Fruit fly (Drosophila melanogaster): ENCODE results near the gene hiro.
A peak's percentile ranks its signal among the peaks of the same experiment; 100 is the strongest.

hiro gene

dm6 chr3L:642865-643738, 44.7 kb downstream of the hiro start:
- no peak for TF ChIP-seq psq (optimal IDR thresholded peaks at IDR 0.05)
- no peak for TF ChIP-seq Dll (optimal IDR thresholded peaks at IDR 0.05)

DNA sequence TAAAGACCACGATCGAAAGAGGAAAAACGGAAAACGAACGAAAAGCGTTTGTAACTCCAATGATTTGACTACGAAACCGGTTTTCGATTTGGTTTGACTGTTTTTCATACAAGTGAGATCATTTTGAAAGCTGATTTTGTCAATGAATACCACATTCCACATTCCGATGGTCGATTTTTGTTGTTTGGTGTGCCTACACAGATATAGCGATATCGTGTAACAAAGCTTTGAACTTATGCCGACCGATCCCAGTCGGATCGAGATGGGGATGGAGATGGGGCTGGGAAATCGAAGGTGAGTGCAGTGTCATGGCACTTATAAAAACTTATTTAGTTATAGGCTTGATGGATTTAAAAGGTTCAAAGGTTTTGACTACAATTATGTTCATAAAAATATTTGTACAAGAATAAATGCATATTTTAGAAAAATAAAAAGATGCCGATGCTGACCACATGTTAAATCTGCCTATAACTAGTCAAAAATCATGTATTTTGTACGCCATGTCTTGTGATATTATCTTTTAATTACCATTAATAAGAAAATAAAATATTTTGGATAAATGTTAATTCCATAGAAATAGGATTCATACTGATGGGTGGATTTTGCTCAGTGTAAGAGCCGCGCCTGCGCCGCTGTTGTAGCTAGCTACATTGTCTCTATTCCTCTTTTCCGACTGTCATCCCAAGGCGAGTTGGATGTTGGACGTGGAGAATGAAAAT, 45.5 kb downstream of the hiro start:
- no peak for TF ChIP-seq Dll (optimal IDR thresholded peaks at IDR 0.05)
- TF ChIP-seq EcR (GFP tag; optimal IDR thresholded peaks at IDR 0.05): no peak
- TF ChIP-seq usp (GFP tag; optimal IDR thresholded peaks at IDR 0.05): no peak
- TF ChIP-seq pan (optimal IDR thresholded peaks at IDR 0.05): no peak
- no peak for TF ChIP-seq CG8478 (optimal IDR thresholded peaks at IDR 0.05)
- TF ChIP-seq psq (optimal IDR thresholded peaks at IDR 0.05): no peak

dm6 chr3L:641436-641835, 46.3 kb downstream of the hiro start:
- no peak for TF ChIP-seq usp (GFP tag; optimal IDR thresholded peaks at IDR 0.05)
- TF ChIP-seq pan (optimal IDR thresholded peaks at IDR 0.05): no peak
- TF ChIP-seq Dll (optimal IDR thresholded peaks at IDR 0.05): no peak

DNA sequence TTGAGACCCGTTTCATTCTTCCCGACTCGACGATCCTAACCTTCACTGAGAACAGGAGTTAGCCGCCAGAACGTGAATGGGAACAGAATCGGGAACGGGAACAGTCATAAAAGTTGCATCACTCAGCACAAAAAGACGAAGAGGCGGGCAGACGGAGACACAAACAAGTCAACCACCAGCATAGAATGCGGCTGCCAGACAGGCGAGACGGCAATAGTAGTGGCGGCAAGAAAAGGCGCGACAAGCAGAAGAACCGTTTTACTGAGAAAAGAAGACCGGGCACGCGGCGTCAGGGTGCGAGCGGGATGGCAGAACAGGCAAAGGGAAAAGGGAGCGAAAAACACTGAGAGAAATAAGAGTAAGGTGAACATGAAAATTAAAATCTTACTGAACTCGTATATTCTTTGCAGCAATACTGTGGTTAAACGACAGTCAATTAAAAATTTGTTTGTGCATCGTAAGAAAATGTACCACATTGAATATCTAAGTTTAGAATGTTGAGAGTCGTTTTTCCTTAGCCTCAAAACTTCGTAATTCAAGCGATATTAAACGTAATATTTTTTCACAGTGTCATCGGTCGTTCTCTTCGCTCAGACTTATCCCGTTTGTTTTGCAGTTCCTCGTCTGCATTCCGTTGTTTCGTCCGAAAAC, 47.3 kb downstream of the hiro start:
- peak in 1 of 2 experiments; percentile 89 for TF ChIP-seq EcR (GFP tag; optimal IDR thresholded peaks at IDR 0.05)
- TF ChIP-seq usp (GFP tag; optimal IDR thresholded peaks at IDR 0.05): no peak
- TF ChIP-seq pan (optimal IDR thresholded peaks at IDR 0.05): no peak
- no peak for TF ChIP-seq psq (optimal IDR thresholded peaks at IDR 0.05)

DNA sequence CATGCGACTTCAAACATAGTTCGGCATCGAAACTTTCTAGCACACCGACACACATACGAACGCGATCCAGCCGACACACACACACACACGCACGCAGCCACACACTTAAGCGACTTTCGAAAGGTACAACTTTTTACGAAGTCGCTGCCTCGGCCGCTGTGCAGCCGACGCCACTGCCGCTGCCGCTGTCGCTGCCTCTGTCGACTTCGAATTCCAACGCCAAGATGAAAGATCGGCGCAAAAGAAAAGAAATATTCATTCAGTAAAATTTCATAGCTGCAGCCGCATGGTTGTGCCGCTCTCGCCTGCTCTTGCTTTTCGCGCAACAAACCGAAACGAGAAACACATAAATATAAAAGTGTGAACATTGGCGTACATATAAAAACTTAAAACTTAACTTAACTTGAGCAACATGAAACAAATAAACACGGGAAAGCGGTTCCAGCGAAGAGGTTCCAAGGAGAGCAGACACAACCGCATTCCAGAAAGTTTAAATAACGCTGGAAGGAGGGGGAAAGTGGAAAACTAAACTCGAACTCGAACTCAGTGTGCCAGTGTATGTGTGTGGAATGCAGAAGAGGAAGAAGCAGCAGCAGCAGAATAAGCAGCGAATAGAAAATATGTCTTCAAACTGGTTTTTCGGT, 48.2 kb downstream of the hiro start:
- TF ChIP-seq psq (optimal IDR thresholded peaks at IDR 0.05) (no peak), Dll (optimal IDR thresholded peaks at IDR 0.05) (no peak), usp (GFP tag; optimal IDR thresholded peaks at IDR 0.05) (no peak), pan (optimal IDR thresholded peaks at IDR 0.05) (no peak), EcR (GFP tag; optimal IDR thresholded peaks at IDR 0.05) (no peak), CG8478 (optimal IDR thresholded peaks at IDR 0.05) (no peak)

DNA sequence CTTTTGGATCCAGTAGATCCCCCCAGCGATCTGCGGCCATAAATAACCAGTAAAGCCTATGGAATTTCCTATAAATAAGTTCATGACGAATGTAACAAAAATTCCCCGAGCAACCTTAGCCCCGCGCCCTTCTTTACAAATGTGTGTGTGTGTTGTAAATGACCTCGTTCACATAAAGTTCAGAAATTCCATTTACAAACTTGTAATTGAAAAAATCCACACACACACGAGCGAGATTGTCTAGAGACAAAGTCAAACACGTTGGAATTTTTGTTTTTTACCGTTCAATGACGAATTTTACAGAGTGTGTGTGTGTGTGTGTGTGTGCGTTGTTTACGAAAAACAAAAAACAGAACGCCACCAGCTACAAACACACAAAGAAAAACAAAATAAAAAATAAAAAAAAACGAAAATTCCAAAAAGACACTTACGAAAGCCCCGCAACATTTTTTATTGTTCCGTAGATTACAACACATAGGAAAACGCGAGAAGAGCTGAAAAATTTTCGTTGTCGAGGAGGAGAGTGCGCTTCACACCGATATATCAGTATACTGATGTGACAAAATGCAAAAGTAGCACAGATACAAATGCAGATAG, 48.9 kb downstream of the hiro start:
- TF ChIP-seq CG8478 (optimal IDR thresholded peaks at IDR 0.05) (no peak), usp (GFP tag; optimal IDR thresholded peaks at IDR 0.05) (no peak), EcR (GFP tag; optimal IDR thresholded peaks at IDR 0.05) (no peak), pan (optimal IDR thresholded peaks at IDR 0.05) (no peak), psq (optimal IDR thresholded peaks at IDR 0.05) (no peak), Dll (optimal IDR thresholded peaks at IDR 0.05) (no peak)

- TF ChIP-seq Dll (optimal IDR thresholded peaks at IDR 0.05) (no peak), usp (GFP tag; optimal IDR thresholded peaks at IDR 0.05) (no peak), CG8478 (optimal IDR thresholded peaks at IDR 0.05) (no peak)
Observed at dm6 chr3L:638031-638414, 49.7 kb downstream of the hiro start.

DNA sequence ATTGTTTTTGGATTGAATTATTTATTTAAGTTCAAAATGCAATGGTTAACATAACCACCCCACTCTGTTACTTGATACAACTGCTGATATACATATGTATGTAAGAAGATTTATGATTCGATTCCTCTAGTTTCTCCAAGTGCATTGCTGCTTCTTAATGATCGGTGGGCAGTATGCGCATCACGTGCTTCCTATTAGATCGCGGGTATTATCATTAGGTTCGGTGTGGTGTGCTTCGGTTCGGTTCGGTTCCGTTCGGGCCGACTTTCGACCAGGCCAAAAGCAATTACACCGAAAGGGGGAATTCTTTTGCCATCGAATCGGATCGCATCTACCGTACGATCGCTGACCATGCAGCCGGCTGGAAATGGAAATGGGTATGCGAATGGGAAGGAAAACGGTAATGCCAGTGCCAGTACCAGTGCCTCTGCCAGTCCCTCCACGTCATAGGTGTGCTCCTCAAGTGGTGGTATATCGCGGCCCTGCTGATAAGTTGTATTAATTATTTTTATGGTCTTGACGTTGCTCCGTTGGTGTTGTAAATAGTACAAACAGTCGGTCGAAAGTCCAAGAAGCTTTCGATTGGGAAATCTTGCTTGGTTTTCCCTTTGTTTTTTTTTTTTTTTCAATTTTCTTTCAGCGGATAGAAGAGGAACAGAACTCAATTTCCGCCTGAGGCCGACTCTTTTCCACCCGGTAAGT, 50.3 kb downstream of the hiro start:
- TF ChIP-seq pan (optimal IDR thresholded peaks at IDR 0.05): no peak
- TF ChIP-seq psq (optimal IDR thresholded peaks at IDR 0.05): no peak
- no peak for TF ChIP-seq EcR (GFP tag; optimal IDR thresholded peaks at IDR 0.05)
- TF ChIP-seq Dll (optimal IDR thresholded peaks at IDR 0.05): no peak
- no peak for TF ChIP-seq CG8478 (optimal IDR thresholded peaks at IDR 0.05)
- TF ChIP-seq usp (GFP tag; optimal IDR thresholded peaks at IDR 0.05): no peak

DNA sequence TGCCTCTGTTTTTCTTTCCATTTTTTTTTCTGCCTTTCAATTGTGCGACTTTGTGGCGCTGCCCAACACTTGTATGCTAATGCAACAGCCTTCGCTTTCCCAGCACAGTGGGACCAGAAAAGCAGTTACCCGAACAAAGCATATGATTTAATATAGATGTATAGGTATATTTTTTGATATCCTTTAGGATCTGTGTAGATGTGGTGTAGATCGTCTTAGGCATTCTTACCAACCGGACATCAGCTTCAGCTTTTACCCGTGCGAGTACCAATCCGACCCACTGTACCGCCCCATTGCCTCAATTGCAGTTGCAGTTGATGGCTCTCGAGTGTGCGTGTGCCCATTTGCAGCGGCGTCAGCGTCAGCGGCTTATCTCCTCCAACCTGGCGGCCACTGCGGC, 51.3 kb downstream of the hiro start:
- TF ChIP-seq Dll (optimal IDR thresholded peaks at IDR 0.05): no peak
- no peak for TF ChIP-seq psq (optimal IDR thresholded peaks at IDR 0.05)
- TF ChIP-seq CG8478 (optimal IDR thresholded peaks at IDR 0.05): no peak
- TF ChIP-seq pan (optimal IDR thresholded peaks at IDR 0.05): no peak
- no peak for TF ChIP-seq usp (GFP tag; optimal IDR thresholded peaks at IDR 0.05)
- no peak for TF ChIP-seq EcR (GFP tag; optimal IDR thresholded peaks at IDR 0.05)
